Fruit fly (Drosophila melanogaster) whole organism, embryonic: ENCODE measurements around the gene CG10492.
A peak's percentile ranks its signal among the peaks of the same experiment; 100 is the strongest.

ENCODE experiments used
- Atf3 ChIP-seq: fragments of 200-800 bp; sonication (Bioruptor generic); optimal IDR thresholded peaks from 3 replicates; lab custom pipeline; 2016; ENCODE audit warnings: missing biosample characterization, missing genetic modification characterization
- Bteb2 ChIP-seq: fragments of 200-800 bp; sonication (Bioruptor generic); optimal IDR thresholded peaks from 2 replicates; lab custom pipeline; 2016; ENCODE audit warnings: missing biosample characterization, missing genetic modification characterization
- CG10366 ChIP-seq: fragments of 200-800 bp; sonication (Bioruptor generic); IDR thresholded peaks from 2 replicates; pipeline ENCODE4 v1.3.6; 2022; ENCODE audit warnings: missing biosample characterization, missing genetic modification characterization
- CG11085 ChIP-seq: fragments of 200-800 bp; sonication (Bioruptor generic); IDR thresholded peaks from 2 replicates; pipeline ENCODE4 v1.3.6; 2022; ENCODE audit warnings: missing biosample characterization, missing genetic modification characterization
- CG11247 ChIP-seq: fragments of 200-800 bp; sonication (Bioruptor generic); IDR thresholded peaks from 2 replicates; pipeline ENCODE4 v1.3.6; 2022; ENCODE audit warnings: missing biosample characterization, missing genetic modification characterization
- CG12299 ChIP-seq: fragments of 200-800 bp; sonication (Bioruptor generic); optimal IDR thresholded peaks from 2 replicates; lab custom pipeline; 2018; ENCODE audit warnings: missing biosample characterization, mild to moderate bottlenecking, missing genetic modification characterization
- CG13624 ChIP-seq: fragments of 200-800 bp; sonication (Bioruptor generic); optimal IDR thresholded peaks from 2 replicates; lab custom pipeline; 2016; ENCODE audit warnings: missing biosample characterization, missing genetic modification characterization
- CG14014 ChIP-seq: fragments of 200-800 bp; sonication (Bioruptor generic); IDR thresholded peaks from 2 replicates; pipeline ENCODE4 v1.3.6; 2022; ENCODE audit warnings: missing biosample characterization, missing genetic modification characterization
- CG1603 ChIP-seq: fragments of 200-800 bp; sonication (Bioruptor generic); optimal IDR thresholded peaks from 2 replicates; lab custom pipeline; 2019; ENCODE audit warnings: missing biosample characterization, mild to moderate bottlenecking, missing genetic modification characterization, moderate library complexity
- CG16779 ChIP-seq: fragments of 200-800 bp; sonication (Bioruptor generic); IDR thresholded peaks from 2 replicates; pipeline ENCODE4 v1.3.6; 2022; ENCODE audit warnings: missing biosample characterization, missing genetic modification characterization
- CG17568 ChIP-seq: fragments of 200-800 bp; sonication (Bioruptor generic); optimal IDR thresholded peaks from 2 replicates; lab custom pipeline; 2018; ENCODE audit warnings: missing biosample characterization, mild to moderate bottlenecking, missing genetic modification characterization, moderate library complexity
- CG2712 ChIP-seq: fragments of 200-800 bp; optimal IDR thresholded peaks from 3 replicates; lab custom pipeline; 2019; ENCODE audit warnings: missing biosample characterization, mild to moderate bottlenecking, missing genetic modification characterization, moderate library complexity
- CG2875 ChIP-seq: fragments of 200-800 bp; sonication (Bioruptor generic); optimal IDR thresholded peaks from 2 replicates; lab custom pipeline; 2017; ENCODE audit warnings: missing biosample characterization, mild to moderate bottlenecking, missing genetic modification characterization, missing genetic modification reagents
- CG31365 ChIP-seq: fragments of 200-800 bp; sonication (Bioruptor generic); optimal IDR thresholded peaks from 2 replicates; lab custom pipeline; 2018; ENCODE audit warnings: missing biosample characterization, mild to moderate bottlenecking, missing genetic modification characterization
- CG32772 ChIP-seq: fragments of 200-800 bp; sonication (Bioruptor generic); IDR thresholded peaks from 2 replicates; pipeline ENCODE4 v1.3.6; 2022; ENCODE audit warnings: missing biosample characterization, missing genetic modification characterization
- CG3847 ChIP-seq: fragments of 200-800 bp; sonication (Bioruptor generic); IDR thresholded peaks from 2 replicates; pipeline ENCODE4 v1.3.6; 2022; ENCODE audit warnings: missing biosample characterization, missing genetic modification characterization
- CG4282 ChIP-seq: fragments of 200-800 bp; sonication (Bioruptor generic); optimal IDR thresholded peaks from 2 replicates; lab custom pipeline; 2016; ENCODE audit warnings: missing biosample characterization, missing genetic modification characterization
- CG6683 ChIP-seq: fragments of 200-800 bp; sonication (Bioruptor generic); optimal IDR thresholded peaks from 2 replicates; lab custom pipeline; 2017; ENCODE audit warnings: missing biosample characterization, mild to moderate bottlenecking, missing genetic modification characterization, missing genetic modification reagents
- CG7372 ChIP-seq: fragments of 200-800 bp; sonication (Bioruptor generic); IDR thresholded peaks from 2 replicates; pipeline ENCODE4 v1.3.6; 2022; ENCODE audit warnings: missing biosample characterization, missing genetic modification characterization
- CG9215 ChIP-seq: fragments of 200-800 bp; sonication (Bioruptor generic); IDR thresholded peaks from 2 replicates; pipeline ENCODE4 v1.3.6; 2022; ENCODE audit warnings: missing biosample characterization, missing genetic modification characterization
- CG9932 ChIP-seq: fragments of 200-800 bp; sonication (Bioruptor generic); IDR thresholded peaks from 2 replicates; pipeline ENCODE4 v1.3.6; 2022; ENCODE audit warnings: missing biosample characterization, missing genetic modification characterization
- D19B ChIP-seq: fragments of 200-800 bp; sonication (Bioruptor generic); optimal IDR thresholded peaks from 2 replicates; lab custom pipeline; 2017; ENCODE audit warnings: missing biosample characterization, mild to moderate bottlenecking, missing genetic modification characterization
- Dip3 ChIP-seq: fragments of 200-800 bp; sonication (Bioruptor generic); optimal IDR thresholded peaks from 3 replicates; lab custom pipeline; 2016; ENCODE audit warnings: missing biosample characterization, missing genetic modification characterization
- Ets97D ChIP-seq: fragments of 200-800 bp; sonication (Bioruptor generic); optimal IDR thresholded peaks from 3 replicates; lab custom pipeline; 2016; ENCODE audit warnings: missing biosample characterization, missing genetic modification characterization
- Hey ChIP-seq: fragments of 200-800 bp; sonication (Bioruptor generic); optimal IDR thresholded peaks from 3 replicates; lab custom pipeline; 2018; ENCODE audit warnings: missing biosample characterization, mild to moderate bottlenecking, missing genetic modification characterization
- HmgZ ChIP-seq: fragments of 200-800 bp; sonication (Bioruptor generic); optimal IDR thresholded peaks from 2 replicates; lab custom pipeline; 2018; ENCODE audit warnings: missing biosample characterization, mild to moderate bottlenecking, missing genetic modification characterization
- Hr3 ChIP-seq: fragments of 200-800 bp; sonication (Bioruptor generic); optimal IDR thresholded peaks from 3 replicates; lab custom pipeline; 2016; ENCODE audit warnings: missing biosample characterization, missing genetic modification characterization
- Kr ChIP-seq: fragments of 200-800 bp; sonication (Bioruptor generic); optimal IDR thresholded peaks from 2 replicates; lab custom pipeline; 2017; ENCODE audit warnings: missing biosample characterization, mild to moderate bottlenecking, missing genetic modification characterization
- Myb ChIP-seq: fragments of 200-800 bp; sonication (Bioruptor generic); optimal IDR thresholded peaks from 2 replicates; lab custom pipeline; 2016; ENCODE audit warnings: missing biosample characterization, missing genetic modification characterization
- NFAT ChIP-seq: fragments of 200-800 bp; sonication (Bioruptor generic); IDR thresholded peaks from 2 replicates; pipeline ENCODE4 v1.3.6; 2022; ENCODE audit warnings: missing biosample characterization, missing genetic modification characterization
- Nf-YB ChIP-seq: fragments of 200-800 bp; sonication (Bioruptor generic); optimal IDR thresholded peaks from 3 replicates; lab custom pipeline; 2019; ENCODE audit warnings: missing biosample characterization, mild to moderate bottlenecking, missing genetic modification characterization, moderate library complexity
- Opbp ChIP-seq: fragments of 200-800 bp; sonication (Bioruptor generic); IDR thresholded peaks from 3 replicates; pipeline ENCODE4 v1.3.6; 2022; ENCODE audit warnings: missing biosample characterization, missing genetic modification characterization; ENCODE audit not compliant: partially characterized antibody
- Side ChIP-seq: fragments of 200-800 bp; sonication (Bioruptor generic); optimal IDR thresholded peaks from 2 replicates; lab custom pipeline; 2016; ENCODE audit warnings: missing biosample characterization, missing genetic modification characterization
- Sox102F ChIP-seq: fragments of 200-800 bp; sonication (Bioruptor generic); optimal IDR thresholded peaks from 2 replicates; lab custom pipeline; 2018; ENCODE audit warnings: missing biosample characterization, mild to moderate bottlenecking, missing genetic modification characterization, moderate library complexity
- Vsx1 ChIP-seq: fragments of 200-800 bp; sonication (Bioruptor generic); optimal IDR thresholded peaks from 2 replicates; lab custom pipeline; 2017; ENCODE audit warnings: missing biosample characterization, mild to moderate bottlenecking, missing genetic modification characterization, missing genetic modification reagents
- bowl ChIP-seq: fragments of 200-800 bp; sonication (Bioruptor generic); IDR thresholded peaks from 2 replicates; pipeline ENCODE4 v1.3.6; 2022; ENCODE audit warnings: missing biosample characterization, missing genetic modification characterization
- cas ChIP-seq: fragments of 200-800 bp; sonication (Bioruptor generic); IDR thresholded peaks from 2 replicates; pipeline ENCODE4 v1.3.6; 2022; ENCODE audit warnings: missing biosample characterization, missing genetic modification characterization
- corto ChIP-seq: fragments of 200-800 bp; sonication (Bioruptor generic); optimal IDR thresholded peaks from 2 replicates; lab custom pipeline; 2016; ENCODE audit warnings: missing biosample characterization, mild to moderate bottlenecking, missing genetic modification characterization, moderate library complexity
- disco-r ChIP-seq: fragments of 200-800 bp; sonication (Bioruptor generic); optimal IDR thresholded peaks from 2 replicates; lab custom pipeline; 2016; ENCODE audit warnings: missing biosample characterization, missing genetic modification characterization
- esg ChIP-seq: fragments of 200-800 bp; sonication (Bioruptor generic); conservative IDR thresholded peaks from 2 replicates; pipeline ENCODE4 v1.3.6; 2022; ENCODE audit warnings: missing biosample characterization, missing genetic modification characterization
- eyg ChIP-seq: fragments of 200-800 bp; sonication (Bioruptor generic); optimal IDR thresholded peaks from 3 replicates; lab custom pipeline; 2016; ENCODE audit warnings: missing biosample characterization, missing genetic modification characterization
- gcm2 ChIP-seq: fragments of 200-800 bp; sonication (Bioruptor generic); optimal IDR thresholded peaks from 2 replicates; lab custom pipeline; 2016; ENCODE audit warnings: missing biosample characterization, missing genetic modification characterization
- gro ChIP-seq: fragments of 200-800 bp; sonication (Bioruptor generic); optimal IDR thresholded peaks from 2 replicates; lab custom pipeline; 2016; ENCODE audit warnings: missing biosample characterization, missing genetic modification characterization
- lab ChIP-seq: fragments of 200-800 bp; sonication (Bioruptor generic); optimal IDR thresholded peaks from 3 replicates; lab custom pipeline; 2017; ENCODE audit warnings: missing biosample characterization, missing genetic modification characterization, mild to moderate bottlenecking, moderate library complexity, missing genetic modification reagents
- nmo ChIP-seq: fragments of 200-800 bp; sonication (Bioruptor generic); optimal IDR thresholded peaks from 2 replicates; lab custom pipeline; 2018; ENCODE audit warnings: missing biosample characterization, mild to moderate bottlenecking, missing genetic modification characterization, moderate library complexity
- sima ChIP-seq: fragments of 200-800 bp; sonication (Bioruptor generic); optimal IDR thresholded peaks from 2 replicates; lab custom pipeline; 2016; ENCODE audit warnings: missing biosample characterization, missing genetic modification characterization
- sob ChIP-seq: fragments of 200-800 bp; sonication (Bioruptor generic); IDR thresholded peaks from 2 replicates; pipeline ENCODE4 v1.3.6; 2022; ENCODE audit warnings: missing biosample characterization, missing genetic modification characterization
- ssp ChIP-seq: fragments of 200-800 bp; sonication (Bioruptor generic); IDR thresholded peaks from 2 replicates; pipeline ENCODE4 v1.3.6; 2022; ENCODE audit warnings: missing biosample characterization, missing genetic modification characterization
- tgo ChIP-seq: fragments of 200-800 bp; sonication (Bioruptor generic); IDR thresholded peaks from 3 replicates; pipeline ENCODE4 v1.3.6; 2022; ENCODE audit warnings: missing biosample characterization, missing genetic modification characterization
- tll ChIP-seq, 2 experiments: fragments of 200-800 bp in 1 of 2; fragments of >200 bp in 1 of 2; sonication (Bioruptor generic) in 1 of 2; optimal IDR thresholded peaks; 2 replicates each; lab custom pipeline; 2017 to 2019; ENCODE audit warnings: missing biosample characterization in 2 of 2, missing genetic modification characterization in 2 of 2, mild to moderate bottlenecking in 1 of 2, moderate library complexity in 1 of 2
- tx ChIP-seq: fragments of 200-800 bp; sonication (Bioruptor generic); optimal IDR thresholded peaks from 2 replicates; lab custom pipeline; 2016; ENCODE audit warnings: missing biosample characterization, missing genetic modification characterization

CG10492 gene

DNA sequence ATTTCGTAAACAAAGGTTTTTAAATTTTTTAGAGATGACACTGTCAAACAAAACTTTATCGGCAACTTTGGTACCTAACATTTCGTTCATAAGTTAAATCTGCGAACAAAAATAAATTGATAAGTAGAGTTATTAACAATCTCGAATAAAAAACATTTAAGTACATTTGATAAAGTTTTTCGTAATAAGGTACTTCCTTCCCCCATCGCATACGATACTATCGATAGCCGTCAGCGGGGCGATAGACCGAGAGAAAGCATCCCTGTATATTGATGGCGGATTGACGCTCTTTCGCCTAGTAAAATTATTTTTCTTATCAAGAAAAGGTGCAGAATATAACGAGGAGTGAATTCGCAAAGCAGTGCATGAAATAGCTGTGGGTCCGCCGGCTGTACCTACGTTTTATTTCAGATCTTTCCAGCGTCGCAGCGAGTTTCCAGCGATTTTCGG, 8.7 kb upstream of the CG10492 start, which contains the start of the genes Ttc19 and Acn:
TSS of gene Ttc19 (minus strand) at position 38 of the 450 bp plus-strand sequence.
TSS of gene Acn (plus strand) at position 245 of the 450 bp plus-strand sequence.
- TF ChIP-seq CG10366 (GFP tag; lab: Robert Waterston, UW): peak; percentile 81
- TF ChIP-seq eyg (GFP tag; lab: Kevin White, UChicago): peak; percentile 88
- TF ChIP-seq CG31365: no peak
- no peak for TF ChIP-seq CG17568 (GFP tag; lab: Kevin White, UChicago)
- TF ChIP-seq Atf3: peak; percentile 85
- TF ChIP-seq CG6683: peak; percentile 24
- TF ChIP-seq Myb (GFP tag; lab: Kevin White, UChicago): peak; percentile 88
- TF ChIP-seq Hey (tag; lab: Kevin White, UChicago): no peak
- peak; percentile 82 for TF ChIP-seq HmgZ (tag; lab: Kevin White, UChicago)
- TF ChIP-seq CG32772 (GFP tag; lab: Robert Waterston, UW): peak; percentile 81
- no peak for TF ChIP-seq tll (GFP tag; optimal IDR thresholded peaks at IDR 0.05; lab: Kevin White, UChicago)
- TF ChIP-seq disco-r: peak; percentile 77
- TF ChIP-seq Bteb2: peak; percentile 90
- peak; percentile 78 for TF ChIP-seq CG14014 (GFP tag; lab: Robert Waterston, UW)
- peak; percentile 77 for TF ChIP-seq CG7372 (GFP tag; lab: Robert Waterston, UW)
- peak; percentile 91 for TF ChIP-seq sob (GFP tag; lab: Robert Waterston, UW)
- no peak for TF ChIP-seq Vsx1 (GFP tag; lab: Kevin White, UChicago)
- TF ChIP-seq CG13624 (GFP tag; lab: Kevin White, UChicago): peak; percentile 92
- TF ChIP-seq sima (GFP tag; lab: Kevin White, UChicago): no peak
- peak; percentile 90 for TF ChIP-seq Ets97D
- peak; percentile 76 for TF ChIP-seq NFAT
- peak; percentile 83 for TF ChIP-seq esg (GFP tag; lab: Robert Waterston, UW)
- peak; percentile 87 for TF ChIP-seq Dip3 (GFP tag; lab: Kevin White, UChicago)
- peak; percentile 45 for TF ChIP-seq gcm2
- TF ChIP-seq cas (GFP tag; lab: Robert Waterston, UW): peak; percentile 68; the same call in 1 of the 2 replicates
- peak; percentile 91 for TF ChIP-seq nmo (GFP tag; lab: Kevin White, UChicago)
- TF ChIP-seq CG2712 (tag; lab: Kevin White, UChicago): peak; percentile 88
- peak; percentile 79 for TF ChIP-seq CG9215 (GFP tag; lab: Robert Waterston, UW)
- TF ChIP-seq CG1603 (tag; lab: Kevin White, UChicago): peak; percentile 86
- TF ChIP-seq Side (GFP tag; lab: Kevin White, UChicago): peak; percentile 90
- peak; percentile 92 for TF ChIP-seq CG9932 (GFP tag; lab: Robert Waterston, UW)
- TF ChIP-seq Sox102F (GFP tag; lab: Kevin White, UChicago): peak; percentile 86
- peak; percentile 85 for TF ChIP-seq CG3847 (GFP tag; lab: Robert Waterston, UW)
- TF ChIP-seq Hr3 (GFP tag; lab: Kevin White, UChicago): peak; percentile 81
- TF ChIP-seq tx (GFP tag; lab: Kevin White, UChicago): peak; percentile 86
- TF ChIP-seq CG16779 (GFP tag; lab: Robert Waterston, UW): 0 out of 2 replicates have a peak, but pooled peaks have one; percentile 46
- TF ChIP-seq CG4282 (GFP tag; lab: Kevin White, UChicago): peak; percentile 89
- peak; percentile 51 for TF ChIP-seq CG12299 (tag; lab: Kevin White, UChicago)
- TF ChIP-seq D19B (GFP tag; lab: Kevin White, UChicago): peak; percentile 44
- peak; percentile 54; the same call in 1 of the 2 replicates for TF ChIP-seq bowl (GFP tag; lab: Robert Waterston, UW)
- TF ChIP-seq CG11247 (GFP tag; lab: Robert Waterston, UW): peak; percentile 85
- TF ChIP-seq tgo (GFP tag; lab: Robert Waterston, UW): peak; percentile 86
- peak; percentile 96 for TF ChIP-seq Opbp (GFP tag; lab: Robert Waterston, UW)
- TF ChIP-seq Kr (GFP tag; lab: Kevin White, UChicago): no peak
- no peak for TF ChIP-seq corto (GFP tag; lab: Kevin White, UChicago)
- peak; percentile 53 for TF ChIP-seq Nf-YB (GFP tag; lab: Kevin White, UChicago)
- peak; percentile 84 for TF ChIP-seq lab (GFP tag; lab: Kevin White, UChicago)
- TF ChIP-seq CG11085 (GFP tag; lab: Robert Waterston, UW): peak; percentile 65
- TF ChIP-seq ssp (GFP tag; lab: Robert Waterston, UW): peak; percentile 82
- peak; percentile 91 for TF ChIP-seq gro
- peak; percentile 65 for TF ChIP-seq CG2875 (GFP tag; lab: Kevin White, UChicago)
